Fruit fly (Drosophila melanogaster): ENCODE results near the gene Pdss2.
A peak's percentile ranks its signal among the peaks of the same experiment; 100 is the strongest.

Pdss2 gene

dm6 chr3L:21050068-21050736 is 22.5 kb downstream of the Pdss2 start:
- TF ChIP-seq CG8301 (tag; optimal IDR thresholded peaks at IDR 0.05) (no peak), fd96Ca (GFP tag; IDR thresholded peaks at IDR 0.05) (no peak), CG10348 (GFP tag; IDR thresholded peaks at IDR 0.05) (no peak), CG8159 (tag; optimal IDR thresholded peaks at IDR 0.05) (no peak), CG13204 (GFP tag; optimal IDR thresholded peaks at IDR 0.05) (no peak), Snoo (tag; optimal IDR thresholded peaks at IDR 0.05) (no peak), Pif1A (GFP tag; optimal IDR thresholded peaks at IDR 0.05) (no peak), CG9948 (tag; optimal IDR thresholded peaks at IDR 0.05) (no peak), CG4496 (GFP tag; IDR thresholded peaks at IDR 0.05) (no peak), CG34367 (tag; optimal IDR thresholded peaks at IDR 0.05) (no peak)

- TF ChIP-seq CG9948 (tag; optimal IDR thresholded peaks at IDR 0.05) = peak; percentile 59
- no peak for TF ChIP-seq rn (GFP tag; IDR thresholded peaks at IDR 0.05)
- TF ChIP-seq CG13204 (GFP tag; optimal IDR thresholded peaks at IDR 0.05) = peak; percentile 82
- TF ChIP-seq Ets98B (GFP tag; IDR thresholded peaks at IDR 0.05) = peak; percentile 25; the same call in 1 of the 2 replicates
- peak; percentile 59 for TF ChIP-seq CG8159 (tag; optimal IDR thresholded peaks at IDR 0.05)
- TF ChIP-seq Pif1A (GFP tag; optimal IDR thresholded peaks at IDR 0.05) = no peak
- TF ChIP-seq gl (tag; optimal IDR thresholded peaks at IDR 0.05) = no peak
- TF ChIP-seq CG4496 (GFP tag; IDR thresholded peaks at IDR 0.05) = no peak
- TF ChIP-seq Snoo (tag; optimal IDR thresholded peaks at IDR 0.05) = no peak
- no peak for TF ChIP-seq CG10348 (GFP tag; IDR thresholded peaks at IDR 0.05)
- TF ChIP-seq EcR (GFP tag; optimal IDR thresholded peaks at IDR 0.05) = peak; percentile 36
- TF ChIP-seq CG12605 (GFP tag; IDR thresholded peaks at IDR 0.05) = peak; percentile 13; the same call in 1 of the 2 replicates
- no peak; the same call in 1 of the 2 replicates for TF ChIP-seq CG32121 (GFP tag; IDR thresholded peaks at IDR 0.05)
- TF ChIP-seq CG34367 (tag; optimal IDR thresholded peaks at IDR 0.05) = peak; percentile 24
- TF ChIP-seq CG8301 (tag; optimal IDR thresholded peaks at IDR 0.05) = peak; percentile 50
- TF ChIP-seq CG14655 (GFP tag; optimal IDR thresholded peaks at IDR 0.05) = peak; percentile 48
- peak; percentile 7 for TF ChIP-seq Pif1B (GFP tag; optimal IDR thresholded peaks at IDR 0.05)
- peak; percentile 38 for TF ChIP-seq CG15710 (tag; optimal IDR thresholded peaks at IDR 0.05)
- TF ChIP-seq CG17806 (tag; optimal IDR thresholded peaks at IDR 0.05) = peak; percentile 45
- TF ChIP-seq fd96Ca (GFP tag; IDR thresholded peaks at IDR 0.05) = peak; percentile 55; the same call in 1 of the 3 replicates
- TF ChIP-seq D1 (tag; optimal IDR thresholded peaks at IDR 0.05) = peak; percentile 56
Observed at dm6 chr3L:21052191-21052951, 24.7 kb downstream of the Pdss2 start.

dm6 chr3L:21053763-21054162 is 26.0 kb downstream of the Pdss2 start:
- TF ChIP-seq CG4496 (GFP tag; IDR thresholded peaks at IDR 0.05) (0 out of 3 replicates have a peak, but pooled peaks have one; percentile 19), gl (tag; optimal IDR thresholded peaks at IDR 0.05) (no peak), CG14655 (GFP tag; optimal IDR thresholded peaks at IDR 0.05) (peak; percentile 24), Pif1B (GFP tag; optimal IDR thresholded peaks at IDR 0.05) (no peak), Snoo (tag; optimal IDR thresholded peaks at IDR 0.05) (no peak), CG17806 (tag; optimal IDR thresholded peaks at IDR 0.05) (peak; percentile 19), rn (GFP tag; IDR thresholded peaks at IDR 0.05) (no peak), CG8301 (tag; optimal IDR thresholded peaks at IDR 0.05) (peak; percentile 23), Pif1A (GFP tag; optimal IDR thresholded peaks at IDR 0.05) (peak; percentile 35)

- TF ChIP-seq CG8159 (tag; optimal IDR thresholded peaks at IDR 0.05) = no peak
- TF ChIP-seq rn (GFP tag; IDR thresholded peaks at IDR 0.05) = 0 out of 2 replicates have a peak, but pooled peaks have one; percentile 31
- no peak for TF ChIP-seq fd96Ca (GFP tag; IDR thresholded peaks at IDR 0.05)
- peak; percentile 3 for TF ChIP-seq CG13204 (GFP tag; optimal IDR thresholded peaks at IDR 0.05)
Observed at dm6 chr3L:21054188-21054893, 26.6 kb downstream of the Pdss2 start.

- TF ChIP-seq CG9948 (tag; optimal IDR thresholded peaks at IDR 0.05) (no peak), D1 (tag; optimal IDR thresholded peaks at IDR 0.05) (no peak), CG34367 (tag; optimal IDR thresholded peaks at IDR 0.05) (no peak), CG17806 (tag; optimal IDR thresholded peaks at IDR 0.05) (no peak), CG14655 (GFP tag; optimal IDR thresholded peaks at IDR 0.05) (no peak), Pif1B (GFP tag; optimal IDR thresholded peaks at IDR 0.05) (no peak), CG8301 (tag; optimal IDR thresholded peaks at IDR 0.05) (no peak), gl (tag; optimal IDR thresholded peaks at IDR 0.05) (no peak)
Observed at dm6 chr3L:21054894-21055270, 27.2 kb downstream of the Pdss2 start.

- TF ChIP-seq CG8301 (tag; optimal IDR thresholded peaks at IDR 0.05) (no peak), CG15710 (tag; optimal IDR thresholded peaks at IDR 0.05) (no peak), fd96Ca (GFP tag; IDR thresholded peaks at IDR 0.05) (no peak)
Observed at dm6 chr3L:21055839-21056238, 28.1 kb downstream of the Pdss2 start.

Data from whole organism, pupa.